Worm (Caenorhabditis elegans) whole organism, L2 larva: Measurements from ENCODE around the gene ZK1067.4.

Experiments
- F13H6.1 ChIP-seq: sonication (generic microtip); optimal IDR thresholded peaks from 2 replicates; lab custom pipeline; 2016; ENCODE audit warnings: missing genetic modification characterization, missing compliant biosample characterization
- R02D3.7 ChIP-seq: fragments of 150-350 bp; optimal IDR thresholded peaks from 2 replicates; lab custom pipeline; 2014; ENCODE audit warnings: missing biosample characterization, missing genetic modification characterization
- Y55F3AM.14 ChIP-seq: fragments of 200-800 bp; sonication (Bioruptor generic); optimal IDR thresholded peaks from 2 replicates; lab custom pipeline; 2018; ENCODE audit warnings: mild to moderate bottlenecking, missing genetic modification characterization, missing compliant biosample characterization
- ZK546.5 ChIP-seq: sonication (generic microtip); optimal IDR thresholded peaks from 2 replicates; lab custom pipeline; 2017; ENCODE audit warnings: missing biosample characterization, missing genetic modification characterization
- alr-1 ChIP-seq: fragments of 150-350 bp; optimal IDR thresholded peaks from 2 replicates; lab custom pipeline; 2014; ENCODE audit warnings: missing biosample characterization, missing genetic modification characterization
- aly-2 ChIP-seq: fragments of 150-350 bp; optimal IDR thresholded peaks from 2 replicates; lab custom pipeline; 2014; ENCODE audit warnings: missing biosample characterization, missing genetic modification characterization
- ama-1 ChIP-seq: fragments of 150-350 bp; optimal IDR thresholded peaks from 2 replicates; lab custom pipeline; 2018; ENCODE audit warnings: inconsistent platforms
- blmp-1 ChIP-seq: sonication (generic microtip); optimal IDR thresholded peaks from 2 replicates; lab custom pipeline; 2017; ENCODE audit warnings: missing genetic modification characterization, mild to moderate bottlenecking, missing compliant biosample characterization, antibody characterized with exemption, moderate library complexity; ENCODE audit not compliant: insufficient read depth
- ceh-16 ChIP-seq: fragments of 150-350 bp; optimal IDR thresholded peaks from 2 replicates; lab custom pipeline; 2014; ENCODE audit warnings: missing biosample characterization, missing genetic modification characterization
- ceh-82 ChIP-seq: fragments of 150-350 bp; optimal IDR thresholded peaks from 2 replicates; lab custom pipeline; 2014; ENCODE audit warnings: missing biosample characterization, missing genetic modification characterization
- crh-2 ChIP-seq: sonication (generic microtip); optimal IDR thresholded peaks from 2 replicates; lab custom pipeline; 2017; ENCODE audit warnings: missing biosample characterization, missing genetic modification characterization
- dmd-4 ChIP-seq: sonication (generic microtip); optimal IDR thresholded peaks from 2 replicates; lab custom pipeline; 2017; ENCODE audit warnings: missing biosample characterization, missing genetic modification characterization
- egl-27 ChIP-seq: sonication (generic microtip); optimal IDR thresholded peaks from 3 replicates; lab custom pipeline; 2017; ENCODE audit warnings: missing biosample characterization, missing genetic modification reagents, missing genetic modification characterization
- elt-3 ChIP-seq: sonication (generic microtip); optimal IDR thresholded peaks from 2 replicates; lab custom pipeline; 2017; ENCODE audit warnings: missing biosample characterization, missing genetic modification characterization
- fos-1 ChIP-seq: fragments of 150-350 bp; optimal IDR thresholded peaks from 2 replicates; lab custom pipeline; 2014; ENCODE audit warnings: missing biosample characterization, missing genetic modification characterization
- gmeb-1 ChIP-seq: fragments of 150-350 bp; optimal IDR thresholded peaks from 2 replicates; lab custom pipeline; 2014; ENCODE audit warnings: missing biosample characterization, missing genetic modification characterization
- lin-11 ChIP-seq: fragments of 150-350 bp; sonication (generic microtip); optimal IDR thresholded peaks from 2 replicates; lab custom pipeline; 2014; ENCODE audit warnings: missing biosample characterization, missing genetic modification characterization, inconsistent platforms, mixed read lengths
- lin-13 ChIP-seq: fragments of 150-350 bp; optimal IDR thresholded peaks from 2 replicates; lab custom pipeline; 2014; ENCODE audit warnings: missing biosample characterization, missing genetic modification reagents, missing genetic modification characterization
- lin-39 ChIP-seq: fragments of 150-350 bp; optimal IDR thresholded peaks from 2 replicates; lab custom pipeline; 2014; ENCODE audit warnings: missing biosample characterization, missing genetic modification reagents, missing genetic modification characterization
- lsy-2 ChIP-seq, 2 experiments: fragments of 150-350 bp in 1 of 2; sonication (generic microtip) in 1 of 2; optimal IDR thresholded peaks; 2 replicates each; lab custom pipeline; 2014 to 2017; ENCODE audit warnings: missing biosample characterization in 2 of 2, missing genetic modification characterization in 2 of 2
- mab-5 ChIP-seq: fragments of 150-350 bp; optimal IDR thresholded peaks from 2 replicates; lab custom pipeline; 2014; ENCODE audit warnings: missing biosample characterization, missing genetic modification characterization
- mdl-1 ChIP-seq, 2 experiments: fragments of 150-350 bp in 1 of 2; sonication (generic microtip) in 1 of 2; optimal IDR thresholded peaks; 2 replicates each; lab custom pipeline; 2017; ENCODE audit warnings: missing biosample characterization in 2 of 2, missing genetic modification characterization in 2 of 2
- nhr-10 ChIP-seq: sonication (generic microtip); optimal IDR thresholded peaks from 2 replicates; lab custom pipeline; 2017; ENCODE audit warnings: missing biosample characterization, missing genetic modification characterization
- nhr-11 ChIP-seq: fragments of 150-350 bp; optimal IDR thresholded peaks from 2 replicates; lab custom pipeline; 2014; ENCODE audit warnings: missing biosample characterization, missing genetic modification characterization
- nhr-12 ChIP-seq: fragments of 150-350 bp; optimal IDR thresholded peaks from 2 replicates; lab custom pipeline; 2014; ENCODE audit warnings: missing biosample characterization, missing genetic modification characterization
- nhr-129 ChIP-seq: fragments of 150-350 bp; optimal IDR thresholded peaks from 2 replicates; lab custom pipeline; 2014; ENCODE audit warnings: missing biosample characterization, missing genetic modification characterization
- nhr-21 ChIP-seq: fragments of 150-350 bp; optimal IDR thresholded peaks from 2 replicates; lab custom pipeline; 2014; ENCODE audit warnings: missing biosample characterization, missing genetic modification characterization
- nhr-23 ChIP-seq: fragments of 150-350 bp; optimal IDR thresholded peaks from 2 replicates; lab custom pipeline; 2014; ENCODE audit warnings: missing biosample characterization, missing genetic modification reagents, missing genetic modification characterization
- nhr-237 ChIP-seq: fragments of 150-350 bp; optimal IDR thresholded peaks from 2 replicates; lab custom pipeline; 2014; ENCODE audit warnings: missing biosample characterization, missing genetic modification characterization
- nhr-25 ChIP-seq: fragments of 150-350 bp; sonication (generic microtip); optimal IDR thresholded peaks from 3 replicates; lab custom pipeline; 2014; ENCODE audit warnings: missing biosample characterization, missing genetic modification characterization
- nhr-6 ChIP-seq: fragments of 150-350 bp; optimal IDR thresholded peaks from 2 replicates; lab custom pipeline; 2014; ENCODE audit warnings: missing biosample characterization, missing genetic modification characterization
- nhr-77 ChIP-seq: fragments of 150-350 bp; optimal IDR thresholded peaks from 2 replicates; lab custom pipeline; 2014; ENCODE audit warnings: missing biosample characterization, missing genetic modification characterization
- peb-1 ChIP-seq: fragments of 150-350 bp; optimal IDR thresholded peaks from 2 replicates; lab custom pipeline; 2014; ENCODE audit warnings: missing biosample characterization, missing genetic modification characterization
- sem-4 ChIP-seq: fragments of 150-350 bp; optimal IDR thresholded peaks from 2 replicates; lab custom pipeline; 2014; ENCODE audit warnings: missing biosample characterization, missing genetic modification reagents, missing genetic modification characterization
- skn-1 ChIP-seq: sonication (generic microtip); optimal IDR thresholded peaks from 2 replicates; lab custom pipeline; 2017; ENCODE audit warnings: missing biosample characterization, missing genetic modification characterization
- sma-3 ChIP-seq: sonication (generic microtip); optimal IDR thresholded peaks from 2 replicates; lab custom pipeline; 2016; ENCODE audit warnings: missing genetic modification reagents, missing genetic modification characterization, missing compliant biosample characterization
- sma-9 ChIP-seq, 2 experiments: fragments of 150-350 bp in 1 of 2; sonication (generic microtip) in 1 of 2; optimal IDR thresholded peaks; 2 replicates each; lab custom pipeline; 2014 to 2016; ENCODE audit warnings: missing genetic modification characterization in 2 of 2, mild to moderate bottlenecking in 1 of 2, missing biosample characterization in 1 of 2, missing compliant biosample characterization in 1 of 2, missing genetic modification reagents in 1 of 2, moderate library complexity in 1 of 2
- snpc-4 ChIP-seq: fragments of 150-350 bp; optimal IDR thresholded peaks from 2 replicates; lab custom pipeline; 2014; ENCODE audit warnings: missing biosample characterization, missing genetic modification characterization
- unc-39 ChIP-seq: fragments of 150-350 bp; optimal IDR thresholded peaks from 2 replicates; lab custom pipeline; 2014; ENCODE audit warnings: missing biosample characterization, missing genetic modification characterization
- unc-55 ChIP-seq: fragments of 150-350 bp; sonication (generic microtip); optimal IDR thresholded peaks from 3 replicates; lab custom pipeline; 2014; ENCODE audit warnings: missing biosample characterization, missing genetic modification reagents, missing genetic modification characterization
- unc-62 ChIP-seq: fragments of 150-350 bp; optimal IDR thresholded peaks from 2 replicates; lab custom pipeline; 2014; ENCODE audit warnings: missing biosample characterization, missing genetic modification reagents, missing genetic modification characterization
- zag-1 ChIP-seq: fragments of 150-350 bp; optimal IDR thresholded peaks from 2 replicates; lab custom pipeline; 2014; ENCODE audit warnings: missing biosample characterization, missing genetic modification characterization
- ztf-1 ChIP-seq: fragments of 200-800 bp; sonication (Bioruptor generic); conservative IDR thresholded peaks from 2 replicates; pipeline ENCODE4 v1.3.6; 2022; ENCODE audit warnings: missing genetic modification characterization, missing compliant biosample characterization
- ztf-11 ChIP-seq: sonication (generic microtip); optimal IDR thresholded peaks from 2 replicates; lab custom pipeline; 2017; ENCODE audit warnings: missing biosample characterization, missing genetic modification characterization
- ztf-4 ChIP-seq: fragments of 150-350 bp; optimal IDR thresholded peaks from 2 replicates; lab custom pipeline; 2014; ENCODE audit warnings: missing biosample characterization, missing genetic modification characterization

ZK1067.4 gene

DNA sequence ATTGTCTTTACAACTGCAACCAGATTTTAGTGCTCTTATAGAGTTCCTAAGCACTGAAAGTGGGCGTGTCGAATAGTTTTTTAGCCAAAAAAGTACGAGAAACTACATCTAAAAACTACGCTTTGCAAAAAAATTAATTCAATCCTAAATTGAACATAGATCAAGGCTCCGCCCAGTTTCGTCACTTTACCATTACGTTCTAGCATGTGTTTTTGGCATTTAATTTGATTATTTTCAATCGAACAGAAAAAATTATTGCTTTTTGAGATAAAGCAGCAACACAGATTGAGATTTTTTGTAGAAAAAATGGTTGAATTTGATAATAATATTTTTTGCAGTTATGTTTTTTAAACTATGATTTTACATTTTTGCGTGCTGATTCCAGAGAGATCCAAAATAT is 44.0 kb downstream of the ZK1067.4 start, which contains the start of gene nlp-82:
Gene nlp-82, minus strand, starts transcription at position 101 of the 400 bp plus-strand sequence.
- TF ChIP-seq unc-62 (GFP tag; lab: Kevin White, UChicago) (no peak), Y55F3AM.14 (GFP tag; lab: Kevin White, UChicago) (no peak), sem-4 (tag; lab: Kevin White, UChicago) (no peak), gmeb-1 (tag; lab: Kevin White, UChicago) (no peak), snpc-4 (no peak)

DNA sequence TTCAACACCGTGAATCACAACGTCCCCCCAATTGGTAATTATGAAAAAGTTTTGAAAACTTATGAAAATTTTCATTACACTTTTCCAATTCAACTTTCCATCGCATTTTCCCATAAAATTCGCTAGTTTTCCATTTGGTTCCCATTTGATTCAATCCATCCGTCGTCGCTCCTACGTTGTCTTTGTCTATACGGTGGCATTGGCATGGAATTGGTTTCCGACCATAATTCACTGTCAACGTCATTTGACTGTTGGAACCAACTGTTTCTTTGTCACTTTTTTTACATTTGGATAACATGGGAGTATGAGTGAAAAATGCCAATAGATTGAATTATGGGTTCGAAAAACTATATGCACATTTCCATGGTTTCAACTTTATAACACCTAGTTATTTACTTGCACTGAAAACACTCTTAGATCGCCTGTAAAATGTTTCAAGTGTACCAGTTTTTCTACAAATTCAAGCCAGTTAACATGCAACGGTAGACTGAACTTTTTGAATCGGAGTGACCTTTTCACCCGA is 47.9 kb downstream of the ZK1067.4 start:
- TF ChIP-seq unc-55 (GFP tag; lab: Kevin White, UChicago) (no peak), nhr-129 (no peak), sem-4 (tag; lab: Kevin White, UChicago) (no peak), ztf-1 (no peak), blmp-1 (tag; lab: Kevin White, UChicago) (no peak), nhr-6 (no peak), nhr-10 (tag; lab: Kevin White, UChicago) (no peak), skn-1 (no peak), unc-62 (GFP tag; lab: Kevin White, UChicago) (no peak), peb-1 (tag; lab: Kevin White, UChicago) (no peak), crh-2 (no peak)
- TF ChIP-seq, all 48 proteins: peak for 0

DNA sequence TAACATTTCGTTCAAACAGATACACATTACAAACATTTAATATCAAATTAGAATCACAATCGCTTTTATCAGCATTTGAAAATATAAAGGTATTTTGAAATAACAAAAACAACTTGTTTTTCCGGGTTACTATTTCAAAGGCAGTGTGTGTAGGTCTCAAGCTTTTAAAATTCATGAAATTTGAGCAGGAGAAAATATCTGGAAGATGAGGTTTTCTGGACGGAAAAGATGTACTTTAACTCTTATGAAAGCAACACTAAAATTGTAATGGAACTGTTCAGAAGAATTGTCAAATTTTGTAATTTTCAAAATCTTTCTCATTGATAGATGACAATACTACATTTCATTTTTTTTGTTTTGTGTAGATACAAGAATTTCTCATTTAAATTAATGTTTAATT is 48.4 kb downstream of the ZK1067.4 start:
- TF ChIP-seq sem-4 (tag; lab: Kevin White, UChicago) (no peak), snpc-4 (no peak), crh-2 (no peak), unc-62 (GFP tag; lab: Kevin White, UChicago) (no peak), ztf-1 (no peak), fos-1 (no peak), ZK546.5 (tag; lab: Kevin White, UChicago) (no peak), unc-39 (tag; lab: Kevin White, UChicago) (no peak), elt-3 (tag; lab: Kevin White, UChicago) (no peak), ceh-82 (no peak), mab-5 (tag; lab: Kevin White, UChicago) (no peak), nhr-21 (tag; lab: Kevin White, UChicago) (no peak), F13H6.1 (tag; lab: Kevin White, UChicago) (no peak), alr-1 (tag; lab: Kevin White, UChicago) (no peak), lin-13 (no peak), nhr-237 (no peak), blmp-1 (tag; lab: Kevin White, UChicago) (no peak)
- TF ChIP-seq, all 48 proteins: peak for 0

DNA sequence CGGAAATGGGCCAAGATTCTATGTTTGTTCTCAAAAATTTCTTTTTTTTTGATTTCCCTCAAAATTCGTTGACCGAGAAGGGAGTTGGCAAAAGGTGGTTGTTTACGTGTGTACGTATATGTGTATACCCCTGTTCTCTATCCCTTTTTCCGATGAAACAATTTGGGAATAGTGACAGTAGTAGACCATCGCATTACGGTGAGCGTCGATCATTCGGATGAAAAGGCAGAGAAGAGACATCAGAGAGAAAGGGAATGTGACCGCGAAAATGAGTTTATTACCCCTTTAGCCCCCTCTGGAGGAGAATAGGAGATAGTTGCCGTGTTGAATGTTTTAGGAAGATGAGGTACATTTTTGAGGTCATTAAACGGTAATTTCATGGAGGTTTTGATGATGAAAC is 49.9 kb downstream of the ZK1067.4 start:
- TF ChIP-seq Y55F3AM.14 (GFP tag; lab: Kevin White, UChicago): no peak
- peak; percentile 36 for TF ChIP-seq blmp-1 (tag; lab: Kevin White, UChicago)
- TF ChIP-seq ama-1 (lab: Kevin White, UChicago): no peak
- no peak for TF ChIP-seq ceh-82
- TF ChIP-seq nhr-12: no peak
- TF ChIP-seq nhr-11 (tag; lab: Kevin White, UChicago): no peak
- no peak for TF ChIP-seq alr-1 (tag; lab: Kevin White, UChicago)
- TF ChIP-seq nhr-237: no peak
- TF ChIP-seq nhr-77 (tag; lab: Kevin White, UChicago): no peak
- TF ChIP-seq nhr-25 (tag; lab: Kevin White, UChicago): peak; percentile 28
- no peak for TF ChIP-seq zag-1
- TF ChIP-seq lsy-2 (tag; optimal IDR thresholded peaks at IDR 0.05; lab: Kevin White, UChicago): no peak
- no peak for TF ChIP-seq sma-3 (GFP tag; lab: Kevin White, UChicago)
- no peak for TF ChIP-seq sem-4 (tag; lab: Kevin White, UChicago)
- no peak for TF ChIP-seq nhr-6
- TF ChIP-seq nhr-129: peak; percentile 51
- no peak for TF ChIP-seq ztf-1
- TF ChIP-seq ZK546.5 (tag; lab: Kevin White, UChicago): no peak
- TF ChIP-seq dmd-4: no peak
- TF ChIP-seq mab-5 (tag; lab: Kevin White, UChicago): no peak
- TF ChIP-seq peb-1 (tag; lab: Kevin White, UChicago): no peak
- no peak for TF ChIP-seq aly-2 (tag; lab: Kevin White, UChicago)
- no peak for TF ChIP-seq ceh-16 (tag; lab: Kevin White, UChicago)
- no peak for TF ChIP-seq mdl-1 (tag; optimal IDR thresholded peaks at IDR 0.05; lab: Kevin White, UChicago)
- TF ChIP-seq skn-1: no peak
- no peak for TF ChIP-seq ztf-4 (tag; lab: Kevin White, UChicago)
- TF ChIP-seq unc-39 (tag; lab: Kevin White, UChicago): no peak
- TF ChIP-seq sma-9 (GFP tag; optimal IDR thresholded peaks at IDR 0.05; lab: Kevin White, UChicago): peak; percentile 16
- no peak for TF ChIP-seq sma-9 (tag; optimal IDR thresholded peaks at IDR 0.05; lab: Kevin White, UChicago)
- TF ChIP-seq lin-39: no peak
- no peak for TF ChIP-seq lin-11 (tag; lab: Kevin White, UChicago)
- no peak for TF ChIP-seq ztf-11 (tag; lab: Kevin White, UChicago)
- no peak for TF ChIP-seq nhr-21 (tag; lab: Kevin White, UChicago)
- TF ChIP-seq crh-2: no peak
- no peak for TF ChIP-seq unc-62 (GFP tag; lab: Kevin White, UChicago)
- no peak for TF ChIP-seq egl-27 (tag; lab: Kevin White, UChicago)
- TF ChIP-seq lin-13: no peak
- TF ChIP-seq nhr-23: no peak
- no peak for TF ChIP-seq R02D3.7 (tag; lab: Kevin White, UChicago)
